Worm (Caenorhabditis elegans): ENCODE results near the gene sdz-6.

The sdz-6 gene

ce11 chrV:19356717-19357116, 36.3 kb downstream of the sdz-6 start (continued):
- no peak for TF ChIP-seq sptf-2 (GFP tag; optimal IDR thresholded peaks at IDR 0.05)

ce11 chrV:19358039-19358438, 37.6 kb downstream of the sdz-6 start:
- TF ChIP-seq F55B11.4 (tag; optimal IDR thresholded peaks at IDR 0.05; ENCODE audit: borderline replicate concordance, insufficient read depth): no peak
- TF ChIP-seq ets-4 (GFP tag; optimal IDR thresholded peaks at IDR 0.05): no peak
- 0 out of 2 replicates have a peak, but pooled peaks have one; percentile 39 for TF ChIP-seq zfh-2 (GFP tag; conservative IDR thresholded peaks at IDR 0.05)

- TF ChIP-seq efl-1 (GFP tag; optimal IDR thresholded peaks at IDR 0.05): no peak
- TF ChIP-seq hlh-26 (GFP tag; conservative IDR thresholded peaks at IDR 0.05): no peak
- TF ChIP-seq cebp-2 (GFP tag; IDR thresholded peaks at IDR 0.05): no peak
- TF ChIP-seq dpff-1 (tag; optimal IDR thresholded peaks at IDR 0.05): no peak
- no peak for TF ChIP-seq snpc-1.1 (tag; optimal IDR thresholded peaks at IDR 0.05; ENCODE audit: insufficient read depth)
- no peak for TF ChIP-seq attf-6 (GFP tag; IDR thresholded peaks at IDR 0.05)
- TF ChIP-seq Y95B8A.8 (GFP tag; IDR thresholded peaks at IDR 0.05): no peak
- no peak for TF ChIP-seq ceh-58 (GFP tag; IDR thresholded peaks at IDR 0.05)
- TF ChIP-seq nhr-120 (GFP tag; IDR thresholded peaks at IDR 0.05): no peak
- no peak for TF ChIP-seq T07F8.4 (tag; optimal IDR thresholded peaks at IDR 0.05)
- TF ChIP-seq ztf-18 (tag; optimal IDR thresholded peaks at IDR 0.05): no peak
- no peak for TF ChIP-seq atf-7 (tag; optimal IDR thresholded peaks at IDR 0.05)
- TF ChIP-seq ceh-79 (tag; optimal IDR thresholded peaks at IDR 0.05): no peak
Measured at ce11 chrV:19362568-19362967, 42.2 kb downstream of the sdz-6 start, which contains the start of gene C14B4.2. Gene C14B4.2, minus strand, starts transcription at chrV:19362668.

- TF ChIP-seq cebp-2 (GFP tag; IDR thresholded peaks at IDR 0.05) (no peak), fkh-3 (tag; optimal IDR thresholded peaks at IDR 0.05) (no peak), ZK185.1 (tag; optimal IDR thresholded peaks at IDR 0.05; ENCODE audit: poor library complexity, severe bottlenecking) (no peak), lin-26 (GFP tag; IDR thresholded peaks at IDR 0.05) (no peak), F39B2.1 (GFP tag; IDR thresholded peaks at IDR 0.05) (no peak), bed-1 (GFP tag; IDR thresholded peaks at IDR 0.05) (no peak), B0261.1 (tag; optimal IDR thresholded peaks at IDR 0.05) (no peak), T07F8.4 (tag; optimal IDR thresholded peaks at IDR 0.05) (no peak), gei-17 (GFP tag; optimal IDR thresholded peaks at IDR 0.05) (no peak), madf-10 (tag; optimal IDR thresholded peaks at IDR 0.05) (no peak), pha-4 (tag; optimal IDR thresholded peaks at IDR 0.05) (no peak), F37B4.10 (GFP tag; IDR thresholded peaks at IDR 0.05) (no peak), nhr-179 (tag; optimal IDR thresholded peaks at IDR 0.05) (no peak), pbrm-1 (GFP tag; IDR thresholded peaks at IDR 0.05) (no peak), chd-7 (tag; optimal IDR thresholded peaks at IDR 0.05) (no peak), snpc-1.3 (tag; optimal IDR thresholded peaks at IDR 0.05; ENCODE audit: insufficient read depth) (no peak), unc-62 (GFP tag; optimal IDR thresholded peaks at IDR 0.05) (no peak), hmg-1.2 (GFP tag; IDR thresholded peaks at IDR 0.05) (no peak)
Measured at ce11 chrV:19370189-19370588, 49.8 kb downstream of the sdz-6 start, which contains the start of gene Y43F8A.1. Gene Y43F8A.1, plus strand, starts transcription at chrV:19370489.
